Fruit fly (Drosophila melanogaster) whole organism, embryonic: Measurements from ENCODE around the gene Atg5.

ENCODE experiments used
- Aef1 ChIP-seq: fragments of 200-800 bp; sonication (Bioruptor generic); IDR thresholded peaks from 3 replicates; pipeline ENCODE4 v1.3.6; 2022; ENCODE audit warnings: missing biosample characterization, missing genetic modification characterization
- CG1024 ChIP-seq: fragments of 200-800 bp; sonication (Bioruptor generic); IDR thresholded peaks from 2 replicates; pipeline ENCODE4 v1.3.6; 2022; ENCODE audit warnings: missing biosample characterization, missing genetic modification characterization
- CG11398 ChIP-seq: fragments of 200-800 bp; sonication (Bioruptor generic); optimal IDR thresholded peaks from 2 replicates; lab custom pipeline; 2016; ENCODE audit warnings: missing biosample characterization, missing genetic modification characterization
- CG13624 ChIP-seq: fragments of 200-800 bp; sonication (Bioruptor generic); optimal IDR thresholded peaks from 2 replicates; lab custom pipeline; 2016; ENCODE audit warnings: missing biosample characterization, missing genetic modification characterization
- CG1602 ChIP-seq: fragments of 200-800 bp; sonication (Bioruptor generic); optimal IDR thresholded peaks from 3 replicates; lab custom pipeline; 2016; ENCODE audit warnings: missing biosample characterization, missing genetic modification characterization
- CG43689 ChIP-seq: fragments of 200-800 bp; sonication (Bioruptor generic); IDR thresholded peaks from 2 replicates; pipeline ENCODE4 v1.3.6; 2022; ENCODE audit warnings: missing biosample characterization, missing genetic modification characterization
- CG8359 ChIP-seq: fragments of 200-800 bp; sonication (Bioruptor generic); optimal IDR thresholded peaks from 2 replicates; lab custom pipeline; 2017; ENCODE audit warnings: missing biosample characterization, mild to moderate bottlenecking, missing genetic modification characterization, borderline replicate concordance
- CG8924 ChIP-seq: fragments of 200-800 bp; optimal IDR thresholded peaks from 3 replicates; lab custom pipeline; 2019; ENCODE audit warnings: missing biosample characterization, mild to moderate bottlenecking, missing genetic modification characterization, moderate library complexity
- CG9609 ChIP-seq: fragments of 200-800 bp; sonication (Bioruptor generic); optimal IDR thresholded peaks from 3 replicates; lab custom pipeline; 2016; ENCODE audit warnings: missing biosample characterization, missing genetic modification characterization
- CrebB ChIP-seq: fragments of 200-800 bp; sonication (Bioruptor generic); optimal IDR thresholded peaks from 3 replicates; lab custom pipeline; 2018; ENCODE audit warnings: missing biosample characterization, mild to moderate bottlenecking, missing genetic modification characterization
- D ChIP-seq, 2 experiments: fragments of 200-800 bp in 1 of 2; fragments of >200 bp in 1 of 2; sonication (Bioruptor generic) in 1 of 2; optimal IDR thresholded peaks; 2 replicates in 1 of 2; 3 replicates in 1 of 2; lab custom pipeline; 2017; ENCODE audit warnings: mild to moderate bottlenecking in 1 of 2, missing biosample characterization in 1 of 2, missing genetic modification characterization in 1 of 2, missing genetic modification reagents in 1 of 2
- Dip2 ChIP-seq: fragments of 200-800 bp; sonication (Bioruptor generic); IDR thresholded peaks from 2 replicates; pipeline ENCODE4 v1.3.6; 2022; ENCODE audit warnings: missing biosample characterization, missing genetic modification characterization
- GATAe ChIP-seq: fragments of 200-800 bp; sonication (Bioruptor generic); conservative IDR thresholded peaks from 2 replicates; pipeline ENCODE4 v1.3.6; 2022; ENCODE audit warnings: missing biosample characterization, missing genetic modification characterization
- Hr78 ChIP-seq, 2 experiments: fragments of 200-800 bp in 1 of 2; fragments of >200 bp in 1 of 2; sonication (Bioruptor generic) in 1 of 2; optimal IDR thresholded peaks; 2 replicates each; lab custom pipeline; 2017 to 2019; ENCODE audit warnings: missing biosample characterization in 2 of 2, missing genetic modification characterization in 2 of 2, mild to moderate bottlenecking in 1 of 2, moderate library complexity in 1 of 2
- Hsf ChIP-seq: fragments of 200-800 bp; sonication (Bioruptor generic); optimal IDR thresholded peaks from 3 replicates; lab custom pipeline; 2016; ENCODE audit warnings: missing biosample characterization, missing genetic modification characterization
- Jarid2 ChIP-seq: fragments of 200-800 bp; sonication (Bioruptor generic); optimal IDR thresholded peaks from 3 replicates; lab custom pipeline; 2017; ENCODE audit warnings: mild to moderate bottlenecking, missing biosample characterization, missing genetic modification reagents, missing genetic modification characterization
- Lim3 ChIP-seq: fragments of 200-800 bp; sonication (Bioruptor generic); IDR thresholded peaks from 2 replicates; pipeline ENCODE4 v1.3.6; 2022; ENCODE audit warnings: missing biosample characterization, missing genetic modification characterization
- MTF-1 ChIP-seq: fragments of 200-800 bp; sonication (Bioruptor generic); optimal IDR thresholded peaks from 2 replicates; lab custom pipeline; 2018; ENCODE audit warnings: missing biosample characterization, mild to moderate bottlenecking, missing genetic modification characterization, borderline replicate concordance
- Sry-δ ChIP-seq: fragments of 200-800 bp; sonication (Bioruptor generic); optimal IDR thresholded peaks from 2 replicates; lab custom pipeline; 2016; ENCODE audit warnings: missing biosample characterization, missing genetic modification characterization
- Trl ChIP-seq, 3 experiments: fragments of >200 bp in 2 of 3; fragments of 200-800 bp in 1 of 3; sonication (Bioruptor generic) in 1 of 3; optimal IDR thresholded peaks; 2 replicates in 1 of 3; 3 replicates in 2 of 3; lab custom pipeline; 2016 to 2017; ENCODE audit warnings: missing biosample characterization in 1 of 3, missing genetic modification characterization in 1 of 3
- Xbp1 ChIP-seq: fragments of 200-800 bp; sonication (Bioruptor generic); optimal IDR thresholded peaks from 3 replicates; lab custom pipeline; 2016; ENCODE audit warnings: missing biosample characterization, mild to moderate bottlenecking, missing genetic modification characterization
- btn ChIP-seq: fragments of 200-800 bp; sonication (Bioruptor generic); optimal IDR thresholded peaks from 2 replicates; lab custom pipeline; 2016; ENCODE audit warnings: missing biosample characterization, missing genetic modification characterization
- dimm ChIP-seq: fragments of 200-800 bp; sonication (Bioruptor generic); IDR thresholded peaks from 2 replicates; pipeline ENCODE4 v1.3.6; 2022; ENCODE audit warnings: missing biosample characterization, missing genetic modification characterization
- disco-r ChIP-seq: fragments of 200-800 bp; sonication (Bioruptor generic); optimal IDR thresholded peaks from 2 replicates; lab custom pipeline; 2016; ENCODE audit warnings: missing biosample characterization, missing genetic modification characterization
- dm ChIP-seq: fragments of 200-800 bp; sonication (Bioruptor generic); optimal IDR thresholded peaks from 3 replicates; lab custom pipeline; 2016; ENCODE audit warnings: missing biosample characterization, missing genetic modification characterization
- en ChIP-seq: fragments of 200-800 bp; sonication (Bioruptor generic); optimal IDR thresholded peaks from 2 replicates; lab custom pipeline; 2016; ENCODE audit warnings: missing biosample characterization, missing genetic modification characterization
- eyg ChIP-seq: fragments of 200-800 bp; sonication (Bioruptor generic); optimal IDR thresholded peaks from 3 replicates; lab custom pipeline; 2016; ENCODE audit warnings: missing biosample characterization, missing genetic modification characterization
- gsb ChIP-seq: fragments of 200-800 bp; sonication (Bioruptor generic); IDR thresholded peaks from 2 replicates; pipeline ENCODE4 v1.3.6; 2022; ENCODE audit warnings: missing biosample characterization, missing genetic modification characterization
- h ChIP-seq: fragments of >200 bp; optimal IDR thresholded peaks from 2 replicates; lab custom pipeline; 2017
- klu ChIP-seq: fragments of 200-800 bp; sonication (Bioruptor generic); IDR thresholded peaks from 2 replicates; pipeline ENCODE4 v1.3.6; 2022; ENCODE audit warnings: missing biosample characterization, missing genetic modification characterization
- knrl ChIP-seq: fragments of 200-800 bp; sonication (Bioruptor generic); IDR thresholded peaks from 3 replicates; pipeline ENCODE4 v1.3.6; 2022; ENCODE audit warnings: missing biosample characterization, missing genetic modification characterization; ENCODE audit not compliant: partially characterized antibody
- lbe ChIP-seq: fragments of 200-800 bp; sonication (Bioruptor generic); optimal IDR thresholded peaks from 2 replicates; lab custom pipeline; 2016; ENCODE audit warnings: missing biosample characterization, mild to moderate bottlenecking, missing genetic modification characterization
- lov ChIP-seq, 2 experiments: fragments of 200-800 bp in 1 of 2; fragments of >200 bp in 1 of 2; sonication (Bioruptor generic) in 1 of 2; IDR thresholded peaks in 1 of 2; optimal IDR thresholded peaks in 1 of 2; 2 replicates in 1 of 2; 3 replicates in 1 of 2; pipeline versions ENCODE4 v1.3.6 to Lab custom; 2017 to 2022; ENCODE audit warnings: missing biosample characterization in 1 of 2, missing genetic modification characterization in 1 of 2
- odd ChIP-seq: fragments of 200-800 bp; sonication (Bioruptor generic); optimal IDR thresholded peaks from 2 replicates; lab custom pipeline; 2017; ENCODE audit warnings: missing biosample characterization, mild to moderate bottlenecking, missing genetic modification characterization
- pho ChIP-seq: fragments of 200-800 bp; sonication (Bioruptor generic); optimal IDR thresholded peaks from 2 replicates; lab custom pipeline; 2016; ENCODE audit warnings: missing biosample characterization, missing genetic modification characterization
- pros ChIP-seq: fragments of 200-800 bp; sonication (Bioruptor generic); optimal IDR thresholded peaks from 3 replicates; lab custom pipeline; 2019; ENCODE audit warnings: missing biosample characterization, mild to moderate bottlenecking, missing genetic modification characterization, moderate library complexity
- pum ChIP-seq: fragments of 200-800 bp; sonication (Bioruptor generic); optimal IDR thresholded peaks from 2 replicates; lab custom pipeline; 2016; ENCODE audit warnings: missing biosample characterization, missing genetic modification characterization
- repo ChIP-seq: fragments of 200-800 bp; sonication (Bioruptor generic); optimal IDR thresholded peaks from 2 replicates; lab custom pipeline; 2016; ENCODE audit warnings: missing biosample characterization, missing genetic modification characterization
- tgo ChIP-seq: fragments of 200-800 bp; sonication (Bioruptor generic); IDR thresholded peaks from 3 replicates; pipeline ENCODE4 v1.3.6; 2022; ENCODE audit warnings: missing biosample characterization, missing genetic modification characterization
- toy ChIP-seq: fragments of 200-800 bp; sonication (Bioruptor generic); IDR thresholded peaks from 2 replicates; pipeline ENCODE4 v1.3.6; 2022; ENCODE audit warnings: missing biosample characterization, missing genetic modification characterization
- trem ChIP-seq: fragments of 200-800 bp; optimal IDR thresholded peaks from 3 replicates; lab custom pipeline; 2019; ENCODE audit warnings: missing biosample characterization, mild to moderate bottlenecking, missing genetic modification characterization, moderate library complexity
- tup ChIP-seq: fragments of 200-800 bp; sonication (Bioruptor generic); optimal IDR thresholded peaks from 2 replicates; lab custom pipeline; 2016; ENCODE audit warnings: missing biosample characterization, mild to moderate bottlenecking, missing genetic modification characterization, moderate library complexity
- tx ChIP-seq: fragments of 200-800 bp; sonication (Bioruptor generic); optimal IDR thresholded peaks from 2 replicates; lab custom pipeline; 2016; ENCODE audit warnings: missing biosample characterization, missing genetic modification characterization
- zen ChIP-seq: fragments of 200-800 bp; sonication (Bioruptor generic); optimal IDR thresholded peaks from 3 replicates; lab custom pipeline; 2018; ENCODE audit warnings: missing biosample characterization, mild to moderate bottlenecking, missing genetic modification characterization, moderate library complexity
- zen2 ChIP-seq: fragments of 200-800 bp; sonication (Bioruptor generic); IDR thresholded peaks from 3 replicates; pipeline ENCODE4 v1.3.6; 2022; ENCODE audit warnings: missing biosample characterization, missing genetic modification characterization; ENCODE audit not compliant: partially characterized antibody

Atg5 gene

dm6 chrX:7293874-7294559, 29.6 kb downstream of the Atg5 start (continued):
- peak; percentile 83 for TF ChIP-seq CG8359
- no peak for TF ChIP-seq gsb (GFP tag; lab: Robert Waterston, UW)
- TF ChIP-seq tx (GFP tag; lab: Kevin White, UChicago) = no peak
- TF ChIP-seq tup (GFP tag; lab: Kevin White, UChicago) = peak; percentile 33
- TF ChIP-seq CG1602 (GFP tag; lab: Kevin White, UChicago) = peak; percentile 82
- no peak for TF ChIP-seq CG13624
- no peak for TF ChIP-seq zen2 (GFP tag; lab: Robert Waterston, UW)
- TF ChIP-seq odd (GFP tag; lab: Kevin White, UChicago) = peak; percentile 89
- TF ChIP-seq klu (GFP tag; lab: Robert Waterston, UW) = peak; percentile 42; the same call in 1 of the 2 replicates
- TF ChIP-seq toy (GFP tag; lab: Robert Waterston, UW) = no peak
- no peak for TF ChIP-seq CG9609 (GFP tag; lab: Kevin White, UChicago)
- peak; percentile 78 for TF ChIP-seq tgo (GFP tag; lab: Robert Waterston, UW)
- no peak for TF ChIP-seq Sry-δ (GFP tag; lab: Kevin White, UChicago)
- TF ChIP-seq knrl (GFP tag; lab: Robert Waterston, UW) = no peak

DNA sequence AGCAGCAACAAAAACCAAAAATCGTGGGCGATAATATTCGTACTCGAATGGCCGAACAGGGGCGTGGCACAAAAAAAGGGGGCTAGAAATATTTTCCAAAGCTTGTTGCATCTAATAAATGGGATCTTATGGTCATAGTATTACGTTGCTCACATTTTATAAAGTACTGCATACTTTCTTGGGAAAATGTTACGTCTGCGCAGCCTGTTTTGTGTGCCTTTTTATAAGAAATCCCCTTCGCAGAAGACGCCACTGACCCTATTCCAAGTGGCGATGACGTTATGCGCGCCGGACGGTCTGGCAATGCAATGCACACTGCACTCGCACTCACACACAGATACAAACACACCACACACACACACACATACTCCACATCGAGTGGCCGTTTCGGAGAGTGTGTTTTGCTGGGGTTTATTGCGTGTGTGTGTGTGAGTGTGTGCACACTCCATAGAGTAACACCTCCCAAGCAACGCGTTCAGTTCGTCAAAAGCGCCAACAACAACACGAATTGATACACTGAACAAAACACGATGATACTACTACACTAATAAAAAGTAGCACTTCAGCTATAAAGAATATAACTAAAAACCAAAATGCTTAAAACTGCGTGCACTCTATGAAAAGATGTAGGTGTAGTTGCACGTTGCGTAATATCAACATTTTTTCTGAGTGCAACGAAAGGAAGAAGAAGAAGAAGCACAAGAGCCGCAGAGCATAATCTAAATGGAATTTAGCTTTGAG, 30.3 kb downstream of the Atg5 start:
- TF ChIP-seq trem = peak; percentile 79
- no peak for TF ChIP-seq zen2 (GFP tag; lab: Robert Waterston, UW)
- peak; percentile 68 for TF ChIP-seq CG8359
- TF ChIP-seq pum (GFP tag; lab: Kevin White, UChicago) = peak; percentile 85
- TF ChIP-seq en (GFP tag; lab: Kevin White, UChicago) = peak; percentile 84
- no peak for TF ChIP-seq h (lab: Kevin White, UChicago)
- TF ChIP-seq CG8924 (tag; lab: Kevin White, UChicago) = peak; percentile 78
- peak; percentile 31 for TF ChIP-seq pho (GFP tag; lab: Kevin White, UChicago)
- peak; percentile 59 for TF ChIP-seq odd (GFP tag; lab: Kevin White, UChicago)
- TF ChIP-seq GATAe (GFP tag; lab: Robert Waterston, UW) = no peak
- TF ChIP-seq pros (GFP tag; lab: Kevin White, UChicago) = peak; percentile 47
- TF ChIP-seq Jarid2 (GFP tag; lab: Kevin White, UChicago) = no peak
- TF ChIP-seq eyg (GFP tag; lab: Kevin White, UChicago) = peak; percentile 40
- TF ChIP-seq CG11398 (GFP tag; lab: Kevin White, UChicago) = peak; percentile 62
- TF ChIP-seq CG43689 (GFP tag; lab: Robert Waterston, UW) = no peak
- TF ChIP-seq Lim3 (GFP tag; lab: Robert Waterston, UW) = peak; percentile 54
- peak; percentile 72 for TF ChIP-seq disco-r
- peak; percentile 48 for TF ChIP-seq CrebB (tag; lab: Kevin White, UChicago)
- TF ChIP-seq btn (GFP tag; lab: Kevin White, UChicago) = peak; percentile 66
- peak; percentile 48 for TF ChIP-seq dm (GFP tag; lab: Kevin White, UChicago)
- no peak for TF ChIP-seq D (optimal IDR thresholded peaks at IDR 0.05; lab: Kevin White, UChicago)
- peak; percentile 68 for TF ChIP-seq D (GFP tag; optimal IDR thresholded peaks at IDR 0.05; lab: Kevin White, UChicago)
- peak; percentile 79 for TF ChIP-seq MTF-1
- peak; percentile 84 for TF ChIP-seq Xbp1 (GFP tag; lab: Kevin White, UChicago)
- TF ChIP-seq Hsf (GFP tag; lab: Kevin White, UChicago) = peak; percentile 80
- TF ChIP-seq repo (GFP tag; lab: Kevin White, UChicago) = peak; percentile 83
- TF ChIP-seq zen (tag; lab: Kevin White, UChicago) = peak; percentile 77
- peak; percentile 63 for TF ChIP-seq Aef1
- no peak for TF ChIP-seq Trl (optimal IDR thresholded peaks at IDR 0.05; lab: Kevin White, UChicago)
- TF ChIP-seq Trl (GFP tag; optimal IDR thresholded peaks at IDR 0.05; lab: Kevin White, UChicago) = peak; percentile 73
- TF ChIP-seq Dip2 (GFP tag; lab: Robert Waterston, UW) = no peak
- TF ChIP-seq dimm (GFP tag; lab: Robert Waterston, UW) = peak; percentile 66
- TF ChIP-seq lov (optimal IDR thresholded peaks at IDR 0.05; lab: Kevin White, UChicago) = no peak
- TF ChIP-seq lov (GFP tag; IDR thresholded peaks at IDR 0.05; lab: Robert Waterston, UW) = peak; percentile 91
- TF ChIP-seq CG1024 = peak; percentile 81
- peak; percentile 69 for TF ChIP-seq lbe (GFP tag; lab: Kevin White, UChicago)
- peak in 1 of 2 experiments; percentile 54 for TF ChIP-seq Hr78 (GFP tag; optimal IDR thresholded peaks at IDR 0.05; lab: Kevin White, UChicago)
